Fruit fly (Drosophila melanogaster) whole organism, embryonic: ENCODE measurements around the gene Mlc2.

ENCODE experiments used
- B-H1 ChIP-seq: fragments of 200-800 bp; sonication (Bioruptor generic); IDR thresholded peaks from 3 replicates; pipeline ENCODE4 v1.3.6; 2022; ENCODE audit warnings: missing biosample characterization, missing genetic modification characterization
- Bteb2 ChIP-seq: fragments of 200-800 bp; sonication (Bioruptor generic); optimal IDR thresholded peaks from 2 replicates; lab custom pipeline; 2016; ENCODE audit warnings: missing biosample characterization, missing genetic modification characterization
- CG10565 ChIP-seq: fragments of 200-800 bp; sonication (Bioruptor generic); optimal IDR thresholded peaks from 3 replicates; lab custom pipeline; 2016; ENCODE audit warnings: missing biosample characterization, mild to moderate bottlenecking, missing genetic modification characterization
- CG11504 ChIP-seq: fragments of 200-800 bp; sonication (Bioruptor generic); optimal IDR thresholded peaks from 3 replicates; lab custom pipeline; 2019; ENCODE audit warnings: missing biosample characterization, mild to moderate bottlenecking, missing genetic modification characterization, moderate library complexity
- CG12104 ChIP-seq: fragments of 200-800 bp; sonication (Bioruptor generic); optimal IDR thresholded peaks from 3 replicates; lab custom pipeline; 2016; ENCODE audit warnings: missing biosample characterization, missing genetic modification characterization
- CG13287 ChIP-seq: fragments of 200-800 bp; sonication (Bioruptor generic); IDR thresholded peaks from 2 replicates; pipeline ENCODE4 v1.3.6; 2022; ENCODE audit warnings: missing biosample characterization, missing genetic modification characterization; ENCODE audit not compliant: partially characterized antibody
- CG13624 ChIP-seq: fragments of 200-800 bp; sonication (Bioruptor generic); optimal IDR thresholded peaks from 2 replicates; lab custom pipeline; 2016; ENCODE audit warnings: missing biosample characterization, missing genetic modification characterization
- CG14667 ChIP-seq: fragments of 200-800 bp; sonication (Bioruptor generic); IDR thresholded peaks from 2 replicates; pipeline ENCODE4 v1.3.6; 2022; ENCODE audit warnings: missing biosample characterization, missing genetic modification characterization
- CG1603 ChIP-seq: fragments of 200-800 bp; sonication (Bioruptor generic); optimal IDR thresholded peaks from 2 replicates; lab custom pipeline; 2019; ENCODE audit warnings: missing biosample characterization, mild to moderate bottlenecking, missing genetic modification characterization, moderate library complexity
- CG16813 ChIP-seq: fragments of 200-800 bp; sonication (Bioruptor generic); IDR thresholded peaks from 3 replicates; pipeline ENCODE4 v1.3.6; 2022; ENCODE audit warnings: missing biosample characterization, missing genetic modification characterization; ENCODE audit not compliant: partially characterized antibody
- CG16863 ChIP-seq: fragments of 200-800 bp; sonication (Bioruptor generic); optimal IDR thresholded peaks from 3 replicates; lab custom pipeline; 2016; ENCODE audit warnings: missing biosample characterization, missing genetic modification characterization
- CG1792 ChIP-seq: fragments of 200-800 bp; sonication (Bioruptor generic); optimal IDR thresholded peaks from 2 replicates; lab custom pipeline; 2016; ENCODE audit warnings: missing biosample characterization, missing genetic modification characterization
- CG18262 ChIP-seq: fragments of 200-800 bp; optimal IDR thresholded peaks from 3 replicates; lab custom pipeline; 2019; ENCODE audit warnings: missing biosample characterization, mild to moderate bottlenecking, missing genetic modification characterization, moderate library complexity
- CG30431 ChIP-seq: fragments of 200-800 bp; sonication (Bioruptor generic); optimal IDR thresholded peaks from 2 replicates; lab custom pipeline; 2017; ENCODE audit warnings: missing biosample characterization, missing genetic modification characterization
- CG31224 ChIP-seq: fragments of 200-800 bp; sonication (Bioruptor generic); IDR thresholded peaks from 2 replicates; pipeline ENCODE4 v1.3.6; 2022; ENCODE audit warnings: missing biosample characterization, missing genetic modification characterization
- CG31365 ChIP-seq: fragments of 200-800 bp; sonication (Bioruptor generic); optimal IDR thresholded peaks from 2 replicates; lab custom pipeline; 2018; ENCODE audit warnings: missing biosample characterization, mild to moderate bottlenecking, missing genetic modification characterization
- CG32772 ChIP-seq: fragments of 200-800 bp; sonication (Bioruptor generic); IDR thresholded peaks from 2 replicates; pipeline ENCODE4 v1.3.6; 2022; ENCODE audit warnings: missing biosample characterization, missing genetic modification characterization
- CG4328 ChIP-seq: fragments of 200-800 bp; sonication (Bioruptor generic); optimal IDR thresholded peaks from 3 replicates; lab custom pipeline; 2017; ENCODE audit warnings: missing biosample characterization, missing genetic modification reagents, missing genetic modification characterization
- CG4424 ChIP-seq: fragments of 200-800 bp; sonication (Bioruptor generic); optimal IDR thresholded peaks from 3 replicates; lab custom pipeline; 2016; ENCODE audit warnings: missing biosample characterization, missing genetic modification characterization
- CG5180 ChIP-seq: fragments of 200-800 bp; sonication (Bioruptor generic); optimal IDR thresholded peaks from 3 replicates; lab custom pipeline; 2017; ENCODE audit warnings: missing biosample characterization, missing genetic modification characterization, mild to moderate bottlenecking, moderate library complexity, missing genetic modification reagents
- CG6813 ChIP-seq: fragments of 200-800 bp; sonication (Bioruptor generic); optimal IDR thresholded peaks from 2 replicates; lab custom pipeline; 2017; ENCODE audit warnings: missing biosample characterization, missing genetic modification characterization, mild to moderate bottlenecking, moderate library complexity, missing genetic modification reagents
- CG7372 ChIP-seq: fragments of 200-800 bp; sonication (Bioruptor generic); IDR thresholded peaks from 2 replicates; pipeline ENCODE4 v1.3.6; 2022; ENCODE audit warnings: missing biosample characterization, missing genetic modification characterization
- CG8089 ChIP-seq: fragments of 200-800 bp; sonication (Bioruptor generic); optimal IDR thresholded peaks from 3 replicates; lab custom pipeline; 2016; ENCODE audit warnings: missing biosample characterization, missing genetic modification characterization
- Chrac-16 ChIP-seq: fragments of 200-800 bp; sonication (Bioruptor generic); optimal IDR thresholded peaks from 3 replicates; lab custom pipeline; 2016; ENCODE audit warnings: missing biosample characterization, missing genetic modification characterization
- Dad ChIP-seq: fragments of 200-800 bp; sonication (Bioruptor generic); optimal IDR thresholded peaks from 3 replicates; lab custom pipeline; 2016; ENCODE audit warnings: missing biosample characterization, missing genetic modification characterization
- Doc3 ChIP-seq: fragments of 200-800 bp; sonication (Bioruptor generic); IDR thresholded peaks from 3 replicates; pipeline ENCODE4 v1.3.6; 2022; ENCODE audit warnings: missing biosample characterization, missing genetic modification characterization; ENCODE audit not compliant: partially characterized antibody
- Fer3 ChIP-seq: fragments of 200-800 bp; sonication (Bioruptor generic); optimal IDR thresholded peaks from 2 replicates; lab custom pipeline; 2018; ENCODE audit warnings: missing biosample characterization, mild to moderate bottlenecking, missing genetic modification characterization, moderate library complexity
- H15 ChIP-seq: fragments of 200-800 bp; sonication (Bioruptor generic); IDR thresholded peaks from 3 replicates; pipeline ENCODE4 v1.3.6; 2022; ENCODE audit warnings: missing biosample characterization, missing genetic modification characterization
- Hand ChIP-seq: fragments of 200-800 bp; sonication (Bioruptor generic); optimal IDR thresholded peaks from 2 replicates; lab custom pipeline; 2017; ENCODE audit warnings: mild to moderate bottlenecking, missing biosample characterization, missing genetic modification reagents, missing genetic modification characterization
- HmgZ ChIP-seq: fragments of 200-800 bp; sonication (Bioruptor generic); optimal IDR thresholded peaks from 2 replicates; lab custom pipeline; 2018; ENCODE audit warnings: missing biosample characterization, mild to moderate bottlenecking, missing genetic modification characterization
- NFAT ChIP-seq: fragments of 200-800 bp; sonication (Bioruptor generic); IDR thresholded peaks from 2 replicates; pipeline ENCODE4 v1.3.6; 2022; ENCODE audit warnings: missing biosample characterization, missing genetic modification characterization
- NK7.1 ChIP-seq: fragments of 200-800 bp; sonication (Bioruptor generic); optimal IDR thresholded peaks from 3 replicates; lab custom pipeline; 2016; ENCODE audit warnings: missing biosample characterization, missing genetic modification characterization
- Oaz ChIP-seq: fragments of 200-800 bp; sonication (Bioruptor generic); IDR thresholded peaks from 2 replicates; pipeline ENCODE4 v1.3.6; 2022; ENCODE audit warnings: missing biosample characterization, missing genetic modification characterization
- Pdp1 ChIP-seq, 2 experiments: fragments of 200-800 bp; sonication (Bioruptor generic); optimal IDR thresholded peaks; 3 replicates each; lab custom pipeline; 2016; ENCODE audit warnings: missing biosample characterization in 2 of 2, missing genetic modification characterization in 2 of 2, mild to moderate bottlenecking in 1 of 2, moderate library complexity in 1 of 2
- Sox100B ChIP-seq: fragments of 200-800 bp; sonication (Bioruptor generic); optimal IDR thresholded peaks from 3 replicates; lab custom pipeline; 2018; ENCODE audit warnings: missing biosample characterization, mild to moderate bottlenecking, missing genetic modification characterization
- Taf1 ChIP-seq: fragments of 200-800 bp; sonication (Bioruptor generic); IDR thresholded peaks from 2 replicates; pipeline ENCODE4 v1.3.6; 2022; ENCODE audit warnings: missing biosample characterization, missing genetic modification characterization
- Xrp1 ChIP-seq: fragments of 200-800 bp; sonication (Bioruptor generic); IDR thresholded peaks from 2 replicates; pipeline ENCODE4 v1.3.6; 2022; ENCODE audit warnings: missing biosample characterization, missing genetic modification characterization
- YL-1 ChIP-seq: fragments of 200-800 bp; sonication (Bioruptor generic); optimal IDR thresholded peaks from 3 replicates; lab custom pipeline; 2017; ENCODE audit warnings: missing biosample characterization, mild to moderate bottlenecking, missing genetic modification characterization
- btn ChIP-seq: fragments of 200-800 bp; sonication (Bioruptor generic); optimal IDR thresholded peaks from 2 replicates; lab custom pipeline; 2016; ENCODE audit warnings: missing biosample characterization, missing genetic modification characterization
- dm ChIP-seq: fragments of 200-800 bp; sonication (Bioruptor generic); optimal IDR thresholded peaks from 3 replicates; lab custom pipeline; 2016; ENCODE audit warnings: missing biosample characterization, missing genetic modification characterization
- ems ChIP-seq: fragments of 200-800 bp; sonication (Bioruptor generic); optimal IDR thresholded peaks from 3 replicates; lab custom pipeline; 2016; ENCODE audit warnings: missing biosample characterization, missing genetic modification characterization
- fd64A ChIP-seq: fragments of 200-800 bp; sonication (Bioruptor generic); optimal IDR thresholded peaks from 3 replicates; lab custom pipeline; 2018; ENCODE audit warnings: missing biosample characterization, mild to moderate bottlenecking, missing genetic modification characterization
- gem ChIP-seq: fragments of 200-800 bp; sonication (Bioruptor generic); optimal IDR thresholded peaks from 2 replicates; lab custom pipeline; 2019; ENCODE audit warnings: missing biosample characterization, mild to moderate bottlenecking, missing genetic modification characterization, moderate library complexity
- hb ChIP-seq: fragments of 200-800 bp; sonication (Bioruptor generic); IDR thresholded peaks from 3 replicates; pipeline ENCODE4 v1.3.6; 2022; ENCODE audit warnings: missing biosample characterization, missing genetic modification characterization; ENCODE audit not compliant: partially characterized antibody
- maf-S ChIP-seq: fragments of 200-800 bp; sonication (Bioruptor generic); optimal IDR thresholded peaks from 2 replicates; lab custom pipeline; 2016; ENCODE audit warnings: missing biosample characterization, missing genetic modification characterization
- nerfin-2 ChIP-seq: fragments of 200-800 bp; sonication (Bioruptor generic); IDR thresholded peaks from 2 replicates; pipeline ENCODE4 v1.3.6; 2022; ENCODE audit warnings: missing biosample characterization, missing genetic modification characterization; ENCODE audit not compliant: partially characterized antibody
- nom ChIP-seq: fragments of 200-800 bp; sonication (Bioruptor generic); optimal IDR thresholded peaks from 2 replicates; lab custom pipeline; 2017; ENCODE audit warnings: missing biosample characterization, missing genetic modification characterization, mild to moderate bottlenecking, moderate library complexity, missing genetic modification reagents
- pb ChIP-seq: fragments of 200-800 bp; sonication (Bioruptor generic); optimal IDR thresholded peaks from 3 replicates; lab custom pipeline; 2016; ENCODE audit warnings: missing biosample characterization, missing genetic modification characterization
- pita ChIP-seq: fragments of 200-800 bp; sonication (Bioruptor generic); optimal IDR thresholded peaks from 2 replicates; lab custom pipeline; 2017; ENCODE audit warnings: missing biosample characterization, mild to moderate bottlenecking, missing genetic modification characterization
- sob ChIP-seq: fragments of 200-800 bp; sonication (Bioruptor generic); IDR thresholded peaks from 2 replicates; pipeline ENCODE4 v1.3.6; 2022; ENCODE audit warnings: missing biosample characterization, missing genetic modification characterization
- unpg ChIP-seq: fragments of 200-800 bp; sonication (Bioruptor generic); optimal IDR thresholded peaks from 3 replicates; lab custom pipeline; 2018; ENCODE audit warnings: missing biosample characterization, mild to moderate bottlenecking, missing genetic modification characterization, moderate library complexity

Mlc2 gene

DNA sequence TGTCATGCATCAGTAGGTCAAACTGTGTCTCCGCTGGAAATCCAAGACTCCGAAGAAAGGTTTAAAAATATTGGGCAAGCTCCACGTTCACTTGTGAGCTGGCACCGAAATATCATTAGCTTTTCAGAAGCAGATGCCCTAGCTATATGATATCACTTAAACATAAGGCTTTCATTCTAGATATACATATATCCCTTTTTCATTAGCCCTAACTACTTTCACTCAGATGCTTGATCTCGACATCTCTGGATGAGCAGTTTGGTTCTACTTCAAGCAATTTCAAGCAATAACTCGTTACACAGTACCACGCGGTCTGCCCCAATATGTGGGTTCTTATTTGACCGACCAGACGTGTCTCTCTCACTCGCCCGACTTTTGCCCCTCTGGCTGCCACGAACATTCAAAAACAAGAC lies 17.1 kb upstream of the Mlc2 start (continued):
- TF ChIP-seq H15 (GFP tag; lab: Robert Waterston, UW) (no peak), sob (GFP tag; lab: Robert Waterston, UW) (no peak), gem (tag; lab: Kevin White, UChicago) (peak; percentile 61), CG1603 (tag; lab: Kevin White, UChicago) (peak; percentile 34), NFAT (GFP tag; lab: Robert Waterston, UW) (no peak), btn (GFP tag; lab: Kevin White, UChicago) (no peak), Oaz (GFP tag; lab: Robert Waterston, UW) (no peak), CG4424 (peak; percentile 37), CG6813 (GFP tag; lab: Kevin White, UChicago) (no peak), Chrac-16 (GFP tag; lab: Kevin White, UChicago) (peak; percentile 32), CG14667 (GFP tag; lab: Robert Waterston, UW) (no peak), Fer3 (tag; lab: Kevin White, UChicago) (no peak), NK7.1 (peak; percentile 40), CG13287 (no peak), hb (no peak), Bteb2 (GFP tag; lab: Kevin White, UChicago) (no peak), ems (peak; percentile 3), Xrp1 (no peak), B-H1 (GFP tag; lab: Robert Waterston, UW) (no peak), CG8089 (peak; percentile 16), nerfin-2 (no peak), pb (GFP tag; lab: Kevin White, UChicago) (peak; percentile 47), CG31365 (no peak), maf-S (GFP tag; lab: Kevin White, UChicago) (no peak), CG16863 (GFP tag; lab: Kevin White, UChicago) (peak; percentile 61), dm (GFP tag; lab: Kevin White, UChicago) (peak; percentile 19), fd64A (GFP tag; lab: Kevin White, UChicago) (no peak), CG32772 (GFP tag; lab: Robert Waterston, UW) (no peak), Doc3 (no peak), nom (GFP tag; lab: Kevin White, UChicago) (no peak), CG31224 (GFP tag; lab: Robert Waterston, UW) (0 out of 2 replicates have a peak, but pooled peaks have one; percentile 36), Taf1 (GFP tag; lab: Robert Waterston, UW) (no peak), CG7372 (GFP tag; lab: Robert Waterston, UW) (no peak), CG13624 (GFP tag; lab: Kevin White, UChicago) (peak; percentile 44), Dad (no peak), CG1792 (GFP tag; lab: Kevin White, UChicago) (no peak), Sox100B (GFP tag; lab: Kevin White, UChicago) (peak; percentile 34), CG18262 (peak; percentile 58), CG11504 (tag; lab: Kevin White, UChicago) (peak; percentile 54), Pdp1 (GFP tag; optimal IDR thresholded peaks at IDR 0.05; lab: Kevin White, UChicago) (peak; percentile 45 to 65), CG4328 (GFP tag; lab: Kevin White, UChicago) (no peak), HmgZ (tag; lab: Kevin White, UChicago) (peak; percentile 8), CG16813 (no peak), CG30431 (GFP tag; lab: Kevin White, UChicago) (peak; percentile 23), CG5180 (no peak), CG10565 (no peak), YL-1 (GFP tag; lab: Kevin White, UChicago) (no peak), pita (no peak), unpg (GFP tag; lab: Kevin White, UChicago) (peak; percentile 4), CG12104 (GFP tag; lab: Kevin White, UChicago) (peak; percentile 3), Hand (GFP tag; lab: Kevin White, UChicago) (no peak)
